Worm (Caenorhabditis elegans) whole organism, young adult: ENCODE measurements around the gene K02E11.10.
"Not testable (repeated sequence)": the region's sequence is repeated elsewhere in the genome, so short reads cannot be mapped to it uniquely, and the experiment has no call there.

Source experiments
- B0019.2 ChIP-seq: fragments of 200-800 bp; sonication (Bioruptor generic); conservative IDR thresholded peaks from 2 replicates; pipeline ENCODE4 v1.3.6; 2022; ENCODE audit warnings: missing genetic modification reagents, missing genetic modification characterization, missing compliant biosample characterization
- B0261.1 ChIP-seq: sonication (generic microtip); optimal IDR thresholded peaks from 2 replicates; lab custom pipeline; 2016; ENCODE audit warnings: mild to moderate bottlenecking, missing genetic modification characterization, moderate library complexity, missing compliant biosample characterization
- C06A6.2 ChIP-seq: fragments of 200-800 bp; sonication (Bioruptor generic); conservative IDR thresholded peaks from 2 replicates; pipeline ENCODE4 v1.3.6; 2022; ENCODE audit warnings: missing genetic modification characterization, missing compliant biosample characterization
- C17E4.6 ChIP-seq: fragments of 200-800 bp; sonication (Bioruptor generic); IDR thresholded peaks from 2 replicates; pipeline ENCODE4 v1.3.6; 2022; ENCODE audit warnings: missing genetic modification reagents, missing genetic modification characterization, missing compliant biosample characterization
- F33H1.4 ChIP-seq: fragments of 200-800 bp; sonication (Bioruptor generic); IDR thresholded peaks from 2 replicates; pipeline ENCODE4 v1.3.6; 2022; ENCODE audit warnings: missing genetic modification reagents, missing genetic modification characterization, missing compliant biosample characterization
- F57A8.1 ChIP-seq: fragments of 200-800 bp; sonication (Bioruptor generic); optimal IDR thresholded peaks from 2 replicates; lab custom pipeline; 2018; ENCODE audit warnings: mild to moderate bottlenecking, missing genetic modification characterization, moderate library complexity, missing compliant biosample characterization
- F57C9.4 ChIP-seq: sonication (generic microtip); optimal IDR thresholded peaks from 2 replicates; lab custom pipeline; 2017; ENCODE audit warnings: mild to moderate bottlenecking, missing genetic modification characterization, missing compliant biosample characterization
- K12H6.12 ChIP-seq: fragments of 200-800 bp; sonication (Bioruptor generic); optimal IDR thresholded peaks from 2 replicates; lab custom pipeline; 2018; ENCODE audit warnings: mild to moderate bottlenecking, missing genetic modification characterization, missing compliant biosample characterization
- Y67H2A.10 ChIP-seq: fragments of 200-800 bp; sonication (Bioruptor generic); conservative IDR thresholded peaks from 2 replicates; pipeline ENCODE4 v1.3.6; 2022; ENCODE audit warnings: missing genetic modification reagents, missing genetic modification characterization, missing compliant biosample characterization
- aptf-2 ChIP-seq: fragments of 200-800 bp; sonication (Bioruptor generic); conservative IDR thresholded peaks from 2 replicates; pipeline ENCODE4 v1.3.6; 2022; ENCODE audit warnings: missing genetic modification reagents, missing genetic modification characterization, missing compliant biosample characterization
- atf-7 ChIP-seq: sonication (generic microtip); optimal IDR thresholded peaks from 2 replicates; lab custom pipeline; 2017; ENCODE audit warnings: mild to moderate bottlenecking, missing genetic modification characterization, missing compliant biosample characterization
- attf-6 ChIP-seq: fragments of 200-800 bp; sonication (Bioruptor generic); IDR thresholded peaks from 2 replicates; pipeline ENCODE4 v1.3.6; 2022; ENCODE audit warnings: missing genetic modification reagents, missing genetic modification characterization, missing compliant biosample characterization
- bed-2 ChIP-seq: fragments of 200-800 bp; sonication (Bioruptor generic); IDR thresholded peaks from 2 replicates; pipeline ENCODE4 v1.3.6; 2022; ENCODE audit warnings: missing genetic modification reagents, missing genetic modification characterization, missing compliant biosample characterization
- ceh-100 ChIP-seq: fragments of 200-800 bp; sonication (Bioruptor generic); IDR thresholded peaks from 2 replicates; pipeline ENCODE4 v1.3.6; 2022; ENCODE audit warnings: missing genetic modification reagents, missing genetic modification characterization, missing compliant biosample characterization
- chd-7 ChIP-seq: sonication (generic microtip); optimal IDR thresholded peaks from 2 replicates; lab custom pipeline; 2016; ENCODE audit warnings: mild to moderate bottlenecking, missing genetic modification characterization, moderate library complexity, missing compliant biosample characterization
- die-1 ChIP-seq: sonication (generic microtip); optimal IDR thresholded peaks from 2 replicates; lab custom pipeline; 2016; ENCODE audit warnings: missing genotype, mild to moderate bottlenecking, missing genetic modification characterization, missing compliant biosample characterization
- dox-1 ChIP-seq: fragments of 200-800 bp; sonication (Bioruptor generic); IDR thresholded peaks from 2 replicates; pipeline ENCODE4 v1.3.6; 2022; ENCODE audit warnings: missing genetic modification reagents, missing genetic modification characterization, missing compliant biosample characterization
- efl-1 ChIP-seq: fragments of 150-350 bp; optimal IDR thresholded peaks from 2 replicates; lab custom pipeline; 2014; ENCODE audit warnings: missing biosample characterization, missing genetic modification reagents, missing genetic modification characterization
- egl-18 ChIP-seq: fragments of 200-800 bp; sonication (Bioruptor generic); IDR thresholded peaks from 2 replicates; pipeline ENCODE4 v1.3.6; 2022; ENCODE audit warnings: missing genetic modification reagents, missing genetic modification characterization, missing compliant biosample characterization
- egl-44 ChIP-seq: fragments of 200-800 bp; sonication (Bioruptor generic); IDR thresholded peaks from 2 replicates; pipeline ENCODE4 v1.3.6; 2022; ENCODE audit warnings: missing genetic modification reagents, missing genetic modification characterization, missing compliant biosample characterization
- ekl-4 ChIP-seq: fragments of 200-800 bp; sonication (Bioruptor generic); IDR thresholded peaks from 2 replicates; pipeline ENCODE4 v1.3.6; 2022; ENCODE audit warnings: missing genetic modification reagents, missing genetic modification characterization, missing compliant biosample characterization
- ets-4 ChIP-seq: fragments of 200-800 bp; sonication (Bioruptor generic); optimal IDR thresholded peaks from 2 replicates; lab custom pipeline; 2018; ENCODE audit warnings: mild to moderate bottlenecking, missing genetic modification characterization, missing compliant biosample characterization
- hrde-1 ChIP-seq: sonication (generic microtip); optimal IDR thresholded peaks from 2 replicates; lab custom pipeline; 2016; ENCODE audit warnings: missing genetic modification characterization, mild to moderate bottlenecking, missing compliant biosample characterization, moderate library complexity, missing genotype, missing genetic modification reagents, borderline replicate concordance
- hsf-1 ChIP-seq: fragments of 200-800 bp; sonication (Bioruptor generic); IDR thresholded peaks from 2 replicates; pipeline ENCODE4 v1.3.6; 2022; ENCODE audit warnings: missing genetic modification reagents, missing genetic modification characterization, missing compliant biosample characterization
- lag-1 ChIP-seq: fragments of 200-800 bp; sonication (Bioruptor generic); IDR thresholded peaks from 2 replicates; pipeline ENCODE4 v1.3.6; 2022; ENCODE audit warnings: missing genetic modification reagents, missing genetic modification characterization, missing compliant biosample characterization
- lin-26 ChIP-seq: fragments of 200-800 bp; sonication (Bioruptor generic); IDR thresholded peaks from 2 replicates; pipeline ENCODE4 v1.3.6; 2022; ENCODE audit warnings: missing genetic modification reagents, missing genetic modification characterization, missing compliant biosample characterization
- lin-35 ChIP-seq, 3 experiments: fragments of 150-350 bp in 2 of 3; sonication (generic microtip) in 1 of 3; optimal IDR thresholded peaks; 2 replicates each; lab custom pipeline; 2014 to 2018; ENCODE audit warnings: missing biosample characterization in 3 of 3, missing genetic modification characterization in 3 of 3, missing genetic modification reagents in 3 of 3
- lin-54 ChIP-seq: fragments of 200-800 bp; sonication (Bioruptor generic); optimal IDR thresholded peaks from 2 replicates; lab custom pipeline; 2018; ENCODE audit warnings: mild to moderate bottlenecking, missing genetic modification characterization, missing compliant biosample characterization
- lsl-1 ChIP-seq: fragments of 200-800 bp; sonication (Bioruptor generic); optimal IDR thresholded peaks from 2 replicates; lab custom pipeline; 2018; ENCODE audit warnings: mild to moderate bottlenecking, missing genetic modification characterization, moderate library complexity, missing compliant biosample characterization
- madf-10 ChIP-seq: sonication (generic microtip); optimal IDR thresholded peaks from 2 replicates; lab custom pipeline; 2016; ENCODE audit warnings: mild to moderate bottlenecking, missing genetic modification characterization, missing compliant biosample characterization
- mel-28 ChIP-seq: sonication (generic microtip); optimal IDR thresholded peaks from 2 replicates; lab custom pipeline; 2016; ENCODE audit warnings: borderline replicate concordance, mild to moderate bottlenecking, missing genetic modification characterization, missing compliant biosample characterization
- nfyb-1 ChIP-seq: fragments of 200-800 bp; sonication (Bioruptor generic); IDR thresholded peaks from 2 replicates; pipeline ENCODE4 v1.3.6; 2022; ENCODE audit warnings: missing genetic modification reagents, missing genetic modification characterization, missing compliant biosample characterization
- nhr-90 ChIP-seq: sonication (generic microtip); optimal IDR thresholded peaks from 2 replicates; lab custom pipeline; 2016; ENCODE audit warnings: missing genotype, mild to moderate bottlenecking, missing genetic modification characterization, missing compliant biosample characterization
- rpc-1 ChIP-seq, 2 experiments: fragments of 150-350 bp in 1 of 2; sonication (generic microtip) in 1 of 2; optimal IDR thresholded peaks; 2 replicates each; lab custom pipeline; 2014 to 2018; ENCODE audit warnings: missing biosample characterization in 1 of 2, missing genetic modification characterization in 1 of 2, missing genetic modification reagents in 1 of 2, missing genotype in 1 of 2
- snpc-1.3 ChIP-seq: sonication (generic microtip); optimal IDR thresholded peaks from 2 replicates; lab custom pipeline; 2017; ENCODE audit warnings: missing genetic modification characterization, mild to moderate bottlenecking, missing compliant biosample characterization, antibody characterized with exemption, moderate library complexity, missing genotype, missing genetic modification reagents; ENCODE audit not compliant: insufficient read depth
- snpc-4 ChIP-seq, 5 experiments: fragments of 150-350 bp in 1 of 5; sonication (generic microtip) in 4 of 5; optimal IDR thresholded peaks; 2 replicates each; lab custom pipeline; 2014 to 2018; ENCODE audit warnings: missing genetic modification characterization in 5 of 5, missing biosample characterization in 3 of 5, antibody characterized with exemption in 2 of 5, mild to moderate bottlenecking in 2 of 5, missing compliant biosample characterization in 2 of 5, missing genotype in 2 of 5, moderate library complexity in 2 of 5, missing genetic modification reagents in 1 of 5
- zfh-2 ChIP-seq: fragments of 200-800 bp; sonication (Bioruptor generic); conservative IDR thresholded peaks from 2 replicates; pipeline ENCODE4 v1.3.6; 2022; ENCODE audit warnings: missing genetic modification reagents, missing genetic modification characterization, missing compliant biosample characterization
- ztf-28 ChIP-seq: fragments of 200-800 bp; sonication (Bioruptor generic); IDR thresholded peaks from 2 replicates; pipeline ENCODE4 v1.3.6; 2022; ENCODE audit warnings: missing genetic modification reagents, missing genetic modification characterization, missing compliant biosample characterization

The K02E11.10 gene

DNA sequence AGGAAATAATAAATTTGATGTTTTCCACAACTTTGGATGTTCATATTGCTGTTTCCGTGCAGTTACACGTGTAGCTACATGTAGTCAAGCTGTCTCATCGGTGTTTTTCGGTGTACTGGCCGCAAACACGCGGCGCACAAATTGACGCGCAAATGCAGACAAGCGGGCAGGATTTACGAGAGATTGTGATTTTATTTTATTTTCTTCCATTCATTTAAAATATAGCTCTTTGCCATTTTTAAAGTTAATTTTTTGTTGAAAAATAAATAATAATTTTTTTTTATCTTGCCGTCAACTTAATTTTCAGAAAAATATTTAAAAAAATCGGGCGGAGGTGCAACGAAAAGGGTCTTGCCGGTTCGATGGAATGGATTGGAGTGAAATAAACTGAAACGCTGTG lies 33.3 kb upstream of the K02E11.10 start, which contains the start of gene F40G12.7:
F40G12.7 (plus strand) TSS at position 301 of the 400 bp plus-strand sequence.
- not testable (repeated sequence) for TF ChIP-seq aptf-2 (GFP tag; lab: Robert Waterston, UW); F57A8.1 (GFP tag; lab: Kevin White, UChicago); snpc-4 (GFP tag; optimal IDR thresholded peaks at IDR 0.05; lab: Kevin White, UChicago); snpc-4 (tag; optimal IDR thresholded peaks at IDR 0.05; lab: Kevin White, UChicago)

DNA sequence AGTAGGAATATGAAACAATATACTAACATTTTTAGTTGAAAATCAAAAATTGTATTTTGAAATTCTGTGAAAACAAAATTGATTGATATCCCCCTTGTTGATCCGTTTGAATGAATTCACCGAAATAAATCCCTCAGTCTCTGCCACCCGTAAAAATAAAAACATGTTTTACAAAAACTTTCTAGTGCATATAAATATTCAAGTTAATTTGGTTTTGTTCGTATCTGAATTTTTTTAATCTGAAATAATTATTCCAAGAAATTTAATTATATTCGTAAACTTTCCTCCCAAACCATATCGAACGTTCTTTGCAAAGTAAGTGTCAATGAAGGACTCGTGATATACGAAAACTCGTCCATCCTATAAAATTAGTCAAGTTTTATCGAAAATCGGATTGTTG lies 32.1 kb upstream of the K02E11.10 start, which contains the start of gene F40G12.6:
F40G12.6 (minus strand) TSS at position 101 of the 400 bp plus-strand sequence.
- TF ChIP-seq nhr-90 (tag; lab: Kevin White, UChicago): no peak

DNA sequence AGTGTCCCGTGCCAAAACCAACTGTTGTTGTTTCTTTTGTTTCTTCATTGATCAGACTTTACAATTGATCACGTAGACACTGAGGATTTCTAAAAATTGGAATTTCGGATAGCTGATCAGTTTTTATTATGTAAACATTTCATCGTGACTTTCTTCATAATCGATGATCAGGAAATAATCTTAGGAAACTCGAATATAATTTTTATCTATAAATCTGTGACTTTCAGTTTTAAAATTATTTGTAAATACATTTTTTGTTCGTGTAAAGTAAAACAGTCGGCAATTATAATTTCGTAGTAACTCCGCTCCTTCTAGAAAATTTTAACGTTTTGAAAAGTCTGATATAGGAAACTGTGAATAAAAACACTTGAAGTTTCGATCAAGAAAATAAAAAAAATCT lies 29.8 kb upstream of the K02E11.10 start, which contains the start of gene F40G12.5:
F40G12.5 (minus strand) TSS at position 101 of the 400 bp plus-strand sequence.
- TF ChIP-seq snpc-1.3 (no peak), efl-1 (GFP tag; lab: Kevin White, UChicago) (no peak), lag-1 (GFP tag; lab: Robert Waterston, UW) (no peak), F57C9.4 (tag; lab: Kevin White, UChicago) (no peak), hsf-1 (GFP tag; lab: Robert Waterston, UW) (no peak), ets-4 (no peak), snpc-4 (GFP tag; optimal IDR thresholded peaks at IDR 0.05; lab: Kevin White, UChicago) (no peak), snpc-4 (tag; optimal IDR thresholded peaks at IDR 0.05; lab: Kevin White, UChicago) (no peak), egl-44 (GFP tag; lab: Robert Waterston, UW) (no peak), lin-35 (GFP tag; optimal IDR thresholded peaks at IDR 0.05; lab: Kevin White, UChicago) (no peak), madf-10 (no peak), C06A6.2 (GFP tag; lab: Robert Waterston, UW) (no peak), atf-7 (tag; lab: Kevin White, UChicago) (no peak), C17E4.6 (no peak)

DNA sequence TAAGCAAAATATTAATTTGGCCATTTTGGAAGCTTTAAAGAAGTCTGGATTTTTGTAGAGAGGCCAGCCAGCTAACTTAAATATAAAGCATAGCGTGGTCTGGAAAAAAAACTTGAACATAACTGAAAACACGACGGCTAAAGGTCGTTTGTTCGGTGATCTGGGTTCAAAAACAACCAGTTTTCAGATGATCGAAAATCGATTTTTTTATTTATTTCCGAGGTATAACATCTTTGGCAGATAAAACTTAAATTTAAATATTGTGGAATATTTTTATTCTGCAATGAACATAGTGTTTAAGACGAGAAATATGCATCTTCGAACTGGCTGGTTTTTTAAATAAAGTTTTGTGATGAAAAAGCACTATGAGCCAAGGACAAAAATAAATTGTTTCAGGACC lies 27.7 kb upstream of the K02E11.10 start, which contains the start of gene F40G12.4:
F40G12.4 (minus strand) TSS at position 101 of the 400 bp plus-strand sequence.
- TF ChIP-seq zfh-2 (GFP tag; lab: Robert Waterston, UW) (no peak), Y67H2A.10 (no peak), C06A6.2 (GFP tag; lab: Robert Waterston, UW) (no peak), dox-1 (GFP tag; lab: Robert Waterston, UW) (no peak), lin-54 (GFP tag; lab: Kevin White, UChicago) (no peak)
- TF ChIP-seq, all 124 proteins: peak for 0

DNA sequence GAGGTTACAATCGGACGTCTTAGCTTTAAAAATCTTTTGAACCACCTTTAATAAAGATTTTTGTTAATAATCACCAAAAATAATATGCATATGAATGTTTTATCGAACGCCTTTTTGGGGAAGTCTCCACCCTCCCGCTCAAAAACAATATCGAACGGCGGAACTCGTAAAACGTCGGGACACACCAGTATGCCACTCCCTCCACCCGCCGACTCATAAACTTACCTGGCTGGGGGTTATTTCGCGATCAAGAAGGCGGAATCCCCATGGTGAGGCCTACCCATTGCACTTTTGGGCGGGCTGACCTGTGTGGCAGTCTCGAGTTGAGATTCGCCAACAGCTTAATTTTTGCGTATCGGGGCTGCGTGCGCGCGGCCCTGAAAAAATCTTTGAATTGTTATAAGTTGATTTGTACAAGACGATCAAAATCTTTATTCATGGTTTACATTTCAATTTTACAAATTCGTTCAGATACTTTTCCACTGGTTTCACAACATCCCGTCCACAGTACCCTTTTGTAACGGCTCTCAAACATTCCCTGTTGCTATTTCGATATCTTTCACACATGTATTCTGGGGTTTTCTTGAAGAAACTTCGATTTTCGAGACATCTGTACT lies 26.5 kb upstream of the K02E11.10 start:
- TF ChIP-seq ceh-100 (GFP tag; lab: Robert Waterston, UW) (peak; percentile 47; the same call in 1 of the 2 replicates), ekl-4 (GFP tag; lab: Robert Waterston, UW) (no peak), F33H1.4 (GFP tag; lab: Robert Waterston, UW) (peak; percentile 38; the same call in 1 of the 2 replicates), K12H6.12 (tag; lab: Kevin White, UChicago) (no peak), attf-6 (GFP tag; lab: Robert Waterston, UW) (peak; percentile 73), chd-7 (no peak), ztf-28 (0 out of 2 replicates have a peak, but pooled peaks have one; percentile 5), egl-18 (GFP tag; lab: Robert Waterston, UW) (no peak), rpc-1 (optimal IDR thresholded peaks at IDR 0.05; lab: Kevin White, UChicago) (no peak), rpc-1 (tag; optimal IDR thresholded peaks at IDR 0.05; lab: Kevin White, UChicago) (no peak), lin-26 (GFP tag; lab: Robert Waterston, UW) (0 out of 2 replicates have a peak, but pooled peaks have one; percentile 38), B0019.2 (GFP tag; lab: Robert Waterston, UW) (no peak), hrde-1 (tag; lab: Kevin White, UChicago) (peak; percentile 30), die-1 (tag; lab: Kevin White, UChicago) (peak; percentile 4), lsl-1 (GFP tag; lab: Kevin White, UChicago) (peak; percentile 48), mel-28 (tag; lab: Kevin White, UChicago) (no peak), hsf-1 (GFP tag; lab: Robert Waterston, UW) (peak; percentile 59; the same call in 1 of the 2 replicates), B0261.1 (tag; lab: Kevin White, UChicago) (no peak), nfyb-1 (GFP tag; lab: Robert Waterston, UW) (no peak), bed-2 (GFP tag; lab: Robert Waterston, UW) (no peak), zfh-2 (GFP tag; lab: Robert Waterston, UW) (no peak)
